Worm (Caenorhabditis elegans): ENCODE results near the gene nhr-211.

DNA sequence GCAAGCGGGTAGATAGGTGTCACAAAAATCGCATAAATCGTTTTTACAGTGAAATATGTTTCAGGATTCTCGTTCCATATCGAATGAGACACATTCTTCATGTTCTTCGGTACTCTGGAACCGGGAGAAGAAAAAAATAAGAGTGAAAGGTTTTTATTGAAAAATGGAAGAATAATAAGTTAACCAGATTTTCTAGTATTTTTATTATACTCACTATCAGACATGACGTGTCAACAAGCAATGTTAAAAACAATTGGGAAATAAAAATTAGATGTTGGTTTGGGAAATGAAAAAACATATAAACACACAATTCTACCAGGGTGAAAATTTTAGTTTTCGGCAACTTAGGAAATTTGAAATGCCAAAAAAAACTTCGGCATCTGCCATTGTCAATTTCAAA is 25.6 kb downstream of the nhr-211 start, which contains the start of gene srh-37:
- TF ChIP-seq cog-1 (tag; optimal IDR thresholded peaks at IDR 0.05), result no peak
- no peak for TF ChIP-seq ztf-23 (GFP tag; IDR thresholded peaks at IDR 0.05)
- no peak for TF ChIP-seq T22C8.4 (GFP tag; IDR thresholded peaks at IDR 0.05)
- TF ChIP-seq flt-1 (GFP tag; IDR thresholded peaks at IDR 0.05), result no peak
- no peak for TF ChIP-seq tab-1 (GFP tag; IDR thresholded peaks at IDR 0.05)
- TF ChIP-seq klf-2 (GFP tag; conservative IDR thresholded peaks at IDR 0.05), result no peak

Data from whole organism, midembryonic.